Worm (Caenorhabditis elegans) whole organism, L3 larva: ENCODE data around the gene tsp-12.

ENCODE experiments used
- ama-1 ChIP-seq: fragments of 150-350 bp; optimal IDR thresholded peaks from 2 replicates; lab custom pipeline; 2018
- fos-1 ChIP-seq: fragments of 150-350 bp; optimal IDR thresholded peaks from 2 replicates; lab custom pipeline; 2014; ENCODE audit warnings: missing biosample characterization, missing genetic modification characterization
- hmg-11 ChIP-seq: sonication (generic microtip); optimal IDR thresholded peaks from 2 replicates; lab custom pipeline; 2016; ENCODE audit warnings: missing genetic modification characterization, missing compliant biosample characterization
- nhr-237 ChIP-seq: fragments of 150-350 bp; optimal IDR thresholded peaks from 2 replicates; lab custom pipeline; 2014; ENCODE audit warnings: missing biosample characterization, missing genetic modification characterization
- unc-62 ChIP-seq: fragments of 150-350 bp; sonication (generic microtip); optimal IDR thresholded peaks from 4 replicates; lab custom pipeline; 2014; ENCODE audit warnings: missing biosample characterization, missing genetic modification reagents, missing genetic modification characterization

- TF ChIP-seq nhr-237 (no peak), unc-62 (GFP tag; lab: Kevin White, UChicago) (no peak), hmg-11 (tag; lab: Kevin White, UChicago) (no peak), fos-1 (tag; lab: Kevin White, UChicago) (no peak), ama-1 (lab: Kevin White, UChicago) (no peak)
Measured at ce11 chrIV:10188505-10188904, 38.1 kb upstream of the tsp-12 start.
